Fruit fly (Drosophila melanogaster) whole organism, embryonic: ENCODE data around the gene Tpr2.

Source experiments
- BEAF-32 ChIP-seq: fragments of 200-800 bp; sonication (Bioruptor generic); optimal IDR thresholded peaks from 3 replicates; lab custom pipeline; 2017; ENCODE audit warnings: missing biosample characterization, missing genetic modification characterization, mild to moderate bottlenecking, moderate library complexity, missing genetic modification reagents
- CG10147 ChIP-seq: fragments of 200-800 bp; sonication (Bioruptor generic); optimal IDR thresholded peaks from 2 replicates; lab custom pipeline; 2019; ENCODE audit warnings: missing biosample characterization, mild to moderate bottlenecking, missing genetic modification characterization, moderate library complexity
- CG11560 ChIP-seq: fragments of 200-800 bp; sonication (Bioruptor generic); IDR thresholded peaks from 3 replicates; pipeline ENCODE4 v1.3.6; 2022; ENCODE audit warnings: missing biosample characterization, missing genetic modification characterization
- CG11696 ChIP-seq: fragments of 200-800 bp; sonication (Bioruptor generic); IDR thresholded peaks from 2 replicates; pipeline ENCODE4 v1.3.6; 2022; ENCODE audit warnings: missing biosample characterization, missing genetic modification characterization
- CG14965 ChIP-seq: fragments of 200-800 bp; sonication (Bioruptor generic); optimal IDR thresholded peaks from 2 replicates; lab custom pipeline; 2016; ENCODE audit warnings: missing biosample characterization, missing genetic modification characterization, borderline replicate concordance
- CG15011 ChIP-seq: fragments of 200-800 bp; sonication (Bioruptor generic); optimal IDR thresholded peaks from 3 replicates; lab custom pipeline; 2018; ENCODE audit warnings: missing biosample characterization, mild to moderate bottlenecking, missing genetic modification characterization
- CG15479 ChIP-seq: fragments of 200-800 bp; sonication (Bioruptor generic); optimal IDR thresholded peaks from 3 replicates; lab custom pipeline; 2019; ENCODE audit warnings: missing biosample characterization, mild to moderate bottlenecking, missing genetic modification characterization, moderate library complexity
- CG17359 ChIP-seq: fragments of 200-800 bp; sonication (Bioruptor generic); optimal IDR thresholded peaks from 3 replicates; lab custom pipeline; 2018; ENCODE audit warnings: missing biosample characterization, mild to moderate bottlenecking, missing genetic modification characterization, moderate library complexity
- CG18476 ChIP-seq: fragments of 200-800 bp; sonication (Bioruptor generic); optimal IDR thresholded peaks from 2 replicates; lab custom pipeline; 2016; ENCODE audit warnings: missing biosample characterization, mild to moderate bottlenecking, missing genetic modification characterization
- CG2120 ChIP-seq: fragments of 200-800 bp; sonication (Bioruptor generic); optimal IDR thresholded peaks from 3 replicates; lab custom pipeline; 2016; ENCODE audit warnings: missing biosample characterization, missing genetic modification characterization
- CG42726 ChIP-seq: fragments of 200-800 bp; sonication (Bioruptor generic); IDR thresholded peaks from 2 replicates; pipeline ENCODE4 v1.3.6; 2022; ENCODE audit warnings: missing biosample characterization, missing genetic modification characterization; ENCODE audit not compliant: partially characterized antibody
- CG6683 ChIP-seq: fragments of 200-800 bp; sonication (Bioruptor generic); optimal IDR thresholded peaks from 2 replicates; lab custom pipeline; 2017; ENCODE audit warnings: missing biosample characterization, mild to moderate bottlenecking, missing genetic modification characterization, missing genetic modification reagents
- CG6765 ChIP-seq: fragments of 200-800 bp; sonication (Bioruptor generic); optimal IDR thresholded peaks from 3 replicates; lab custom pipeline; 2017; ENCODE audit warnings: missing biosample characterization, mild to moderate bottlenecking, missing genetic modification characterization
- CG6813 ChIP-seq: fragments of 200-800 bp; sonication (Bioruptor generic); optimal IDR thresholded peaks from 2 replicates; lab custom pipeline; 2017; ENCODE audit warnings: missing biosample characterization, missing genetic modification characterization, mild to moderate bottlenecking, moderate library complexity, missing genetic modification reagents
- CG8089 ChIP-seq: fragments of 200-800 bp; sonication (Bioruptor generic); optimal IDR thresholded peaks from 3 replicates; lab custom pipeline; 2016; ENCODE audit warnings: missing biosample characterization, missing genetic modification characterization
- CG8290 ChIP-seq, 3 experiments: fragments of 200-800 bp; sonication (Bioruptor generic); optimal IDR thresholded peaks; 2 replicates each; lab custom pipeline; 2016 to 2019; ENCODE audit warnings: missing biosample characterization in 3 of 3, missing genetic modification characterization in 3 of 3, mild to moderate bottlenecking in 2 of 3, moderate library complexity in 1 of 3
- CG8388 ChIP-seq: fragments of 200-800 bp; sonication (Bioruptor generic); optimal IDR thresholded peaks from 2 replicates; lab custom pipeline; 2019; ENCODE audit warnings: missing biosample characterization, mild to moderate bottlenecking, missing genetic modification characterization, moderate library complexity
- CG8944 ChIP-seq: fragments of 200-800 bp; sonication (Bioruptor generic); optimal IDR thresholded peaks from 3 replicates; lab custom pipeline; 2016; ENCODE audit warnings: missing biosample characterization, missing genetic modification characterization
- Camta ChIP-seq: fragments of 200-800 bp; sonication (Bioruptor generic); optimal IDR thresholded peaks from 2 replicates; lab custom pipeline; 2016; ENCODE audit warnings: missing biosample characterization, missing genetic modification characterization
- Dip2 ChIP-seq: fragments of 200-800 bp; sonication (Bioruptor generic); IDR thresholded peaks from 2 replicates; pipeline ENCODE4 v1.3.6; 2022; ENCODE audit warnings: missing biosample characterization, missing genetic modification characterization
- Dip3 ChIP-seq: fragments of 200-800 bp; sonication (Bioruptor generic); optimal IDR thresholded peaks from 3 replicates; lab custom pipeline; 2016; ENCODE audit warnings: missing biosample characterization, missing genetic modification characterization
- Dll ChIP-seq: fragments of 200-800 bp; sonication (Bioruptor generic); IDR thresholded peaks from 4 replicates; pipeline ENCODE4 v1.3.6; 2022; ENCODE audit warnings: missing biosample characterization, missing genetic modification characterization; ENCODE audit not compliant: partially characterized antibody
- Elba2 ChIP-seq: fragments of 200-800 bp; sonication (Bioruptor generic); optimal IDR thresholded peaks from 3 replicates; lab custom pipeline; 2016; ENCODE audit warnings: missing biosample characterization, missing genetic modification characterization
- Mrtf ChIP-seq: fragments of 200-800 bp; sonication (Bioruptor generic); IDR thresholded peaks from 3 replicates; pipeline ENCODE4 v1.3.6; 2022; ENCODE audit warnings: missing biosample characterization, missing genetic modification characterization
- PHDP ChIP-seq: fragments of 200-800 bp; sonication (Bioruptor generic); optimal IDR thresholded peaks from 3 replicates; lab custom pipeline; 2018; ENCODE audit warnings: missing biosample characterization, mild to moderate bottlenecking, missing genetic modification characterization, moderate library complexity
- Poxn ChIP-seq: fragments of 200-800 bp; sonication (Bioruptor generic); IDR thresholded peaks from 2 replicates; pipeline ENCODE4 v1.3.6; 2022; ENCODE audit warnings: missing biosample characterization, missing genetic modification characterization
- Ravus ChIP-seq: fragments of 200-800 bp; sonication (Bioruptor generic); IDR thresholded peaks from 2 replicates; pipeline ENCODE4 v1.3.6; 2022; ENCODE audit warnings: missing biosample characterization, missing genetic modification characterization
- Sry-β ChIP-seq: fragments of 200-800 bp; sonication (Bioruptor generic); optimal IDR thresholded peaks from 2 replicates; lab custom pipeline; 2018; ENCODE audit warnings: missing biosample characterization, mild to moderate bottlenecking, missing genetic modification characterization, moderate library complexity
- Xbp1 ChIP-seq: fragments of 200-800 bp; sonication (Bioruptor generic); optimal IDR thresholded peaks from 3 replicates; lab custom pipeline; 2016; ENCODE audit warnings: missing biosample characterization, mild to moderate bottlenecking, missing genetic modification characterization
- ase ChIP-seq: fragments of 200-800 bp; sonication (Bioruptor generic); IDR thresholded peaks from 3 replicates; pipeline ENCODE4 v1.3.6; 2022; ENCODE audit warnings: missing biosample characterization, missing genetic modification characterization
- bcd ChIP-seq: fragments of 200-800 bp; sonication (Bioruptor generic); optimal IDR thresholded peaks from 2 replicates; lab custom pipeline; 2017; ENCODE audit warnings: missing biosample characterization, mild to moderate bottlenecking, missing genetic modification characterization
- br ChIP-seq: fragments of >200 bp; optimal IDR thresholded peaks from 2 replicates; lab custom pipeline; 2017
- chm ChIP-seq: fragments of 200-800 bp; sonication (Bioruptor generic); IDR thresholded peaks from 2 replicates; pipeline ENCODE4 v1.3.6; 2022; ENCODE audit warnings: missing biosample characterization, missing genetic modification characterization
- corto ChIP-seq: fragments of 200-800 bp; sonication (Bioruptor generic); optimal IDR thresholded peaks from 2 replicates; lab custom pipeline; 2016; ENCODE audit warnings: missing biosample characterization, mild to moderate bottlenecking, missing genetic modification characterization, moderate library complexity
- gce ChIP-seq: fragments of 200-800 bp; sonication (Bioruptor generic); IDR thresholded peaks from 3 replicates; pipeline ENCODE4 v1.3.6; 2022; ENCODE audit warnings: missing biosample characterization, missing genetic modification characterization
- grau ChIP-seq: fragments of 200-800 bp; optimal IDR thresholded peaks from 3 replicates; lab custom pipeline; 2019; ENCODE audit warnings: missing biosample characterization, mild to moderate bottlenecking, missing genetic modification characterization, moderate library complexity
- h ChIP-seq: fragments of >200 bp; optimal IDR thresholded peaks from 2 replicates; lab custom pipeline; 2017
- ham ChIP-seq: fragments of 200-800 bp; sonication (Bioruptor generic); IDR thresholded peaks from 2 replicates; pipeline ENCODE4 v1.3.6; 2022; ENCODE audit warnings: missing biosample characterization, missing genetic modification characterization
- hth ChIP-seq: fragments of >200 bp; optimal IDR thresholded peaks from 2 replicates; lab custom pipeline; 2017; ENCODE audit warnings: inconsistent platforms
- mirr ChIP-seq: fragments of 200-800 bp; sonication (Bioruptor generic); optimal IDR thresholded peaks from 3 replicates; lab custom pipeline; 2018; ENCODE audit warnings: missing biosample characterization, mild to moderate bottlenecking, missing genetic modification characterization
- oc ChIP-seq: fragments of 200-800 bp; sonication (Bioruptor generic); optimal IDR thresholded peaks from 2 replicates; lab custom pipeline; 2018; ENCODE audit warnings: missing biosample characterization, mild to moderate bottlenecking, missing genetic modification characterization, moderate library complexity
- onecut ChIP-seq: fragments of 200-800 bp; sonication (Bioruptor generic); IDR thresholded peaks from 2 replicates; pipeline ENCODE4 v1.3.6; 2022; ENCODE audit warnings: missing biosample characterization, missing genetic modification characterization
- otp ChIP-seq: fragments of 200-800 bp; sonication (Bioruptor generic); IDR thresholded peaks from 3 replicates; pipeline ENCODE4, ENCODE4 v1.3.6; 2022; ENCODE audit warnings: missing biosample characterization, missing genetic modification characterization
- pfk ChIP-seq: fragments of 200-800 bp; sonication (Bioruptor generic); optimal IDR thresholded peaks from 2 replicates; lab custom pipeline; 2018; ENCODE audit warnings: missing biosample characterization, mild to moderate bottlenecking, missing genetic modification characterization, moderate library complexity
- pita ChIP-seq: fragments of 200-800 bp; sonication (Bioruptor generic); optimal IDR thresholded peaks from 2 replicates; lab custom pipeline; 2017; ENCODE audit warnings: missing biosample characterization, mild to moderate bottlenecking, missing genetic modification characterization
- pros ChIP-seq: fragments of 200-800 bp; sonication (Bioruptor generic); optimal IDR thresholded peaks from 3 replicates; lab custom pipeline; 2019; ENCODE audit warnings: missing biosample characterization, mild to moderate bottlenecking, missing genetic modification characterization, moderate library complexity
- sens ChIP-seq: fragments of 200-800 bp; sonication (Bioruptor generic); peaks from one replicate; lab custom pipeline; 2016; ENCODE audit warnings: missing biosample characterization, missing genetic modification characterization
- sima ChIP-seq: fragments of 200-800 bp; sonication (Bioruptor generic); optimal IDR thresholded peaks from 2 replicates; lab custom pipeline; 2016; ENCODE audit warnings: missing biosample characterization, missing genetic modification characterization
- tio ChIP-seq: fragments of 200-800 bp; sonication (Bioruptor generic); optimal IDR thresholded peaks from 2 replicates; lab custom pipeline; 2017; ENCODE audit warnings: missing biosample characterization, missing genetic modification characterization, inconsistent platforms

The Tpr2 gene

DNA sequence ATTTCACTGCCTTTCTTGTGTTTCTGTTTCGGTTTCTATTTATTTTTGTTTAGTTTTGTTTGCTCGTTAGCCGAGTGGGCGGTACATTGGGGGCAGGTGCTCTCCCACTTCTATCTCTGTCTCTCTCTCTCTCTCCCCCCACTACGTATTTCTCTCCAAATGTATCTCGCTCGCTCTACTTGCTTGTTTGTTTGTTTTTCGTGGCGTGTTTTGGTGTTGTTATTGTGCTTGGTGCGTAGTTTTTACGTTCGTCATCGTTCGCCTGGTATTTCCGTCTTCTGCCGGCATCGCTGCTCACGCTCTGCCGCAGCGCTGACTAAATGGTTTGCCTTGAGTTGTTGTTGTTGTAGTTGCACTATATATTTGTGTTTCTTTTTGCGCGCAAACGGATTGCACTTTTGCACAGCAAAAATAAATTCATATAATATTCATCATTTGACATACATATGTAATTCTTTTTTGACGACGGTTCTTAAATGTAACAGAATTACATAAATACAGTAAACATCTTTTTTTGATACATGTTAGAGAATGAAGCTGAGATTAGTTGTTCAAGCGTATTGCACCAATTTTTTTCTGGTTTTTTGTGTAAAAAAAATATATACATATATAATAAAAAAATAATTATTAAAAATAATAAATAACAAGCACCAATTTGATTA, 43.0 kb downstream of the Tpr2 start (continued):
- TF ChIP-seq bcd, result peak; percentile 14
- no peak for TF ChIP-seq h (lab: Kevin White, UChicago)
- TF ChIP-seq pfk (GFP tag; lab: Kevin White, UChicago), result peak; percentile 21
- TF ChIP-seq CG8944 (GFP tag; lab: Kevin White, UChicago), result no peak
- no peak for TF ChIP-seq CG42726
- TF ChIP-seq ham (GFP tag; lab: Robert Waterston, UW), result no peak
- TF ChIP-seq Dip3, result no peak
- no peak for TF ChIP-seq Ravus (GFP tag; lab: Robert Waterston, UW)
- TF ChIP-seq CG15011 (GFP tag; lab: Kevin White, UChicago), result peak; percentile 5
- no peak for TF ChIP-seq Mrtf (GFP tag; lab: Robert Waterston, UW)
- no peak for TF ChIP-seq CG8290 (GFP tag; optimal IDR thresholded peaks at IDR 0.05; lab: Kevin White, UChicago)
- TF ChIP-seq CG8290 (tag; optimal IDR thresholded peaks at IDR 0.05; lab: Kevin White, UChicago), result peak in 1 of 2 experiments; percentile 54
- TF ChIP-seq CG8388 (GFP tag; lab: Kevin White, UChicago), result no peak
- TF ChIP-seq CG6683 (GFP tag; lab: Kevin White, UChicago), result peak; percentile 23
- TF ChIP-seq pros (GFP tag; lab: Kevin White, UChicago), result peak; percentile 20
- TF ChIP-seq grau (tag; lab: Kevin White, UChicago), result no peak

DNA sequence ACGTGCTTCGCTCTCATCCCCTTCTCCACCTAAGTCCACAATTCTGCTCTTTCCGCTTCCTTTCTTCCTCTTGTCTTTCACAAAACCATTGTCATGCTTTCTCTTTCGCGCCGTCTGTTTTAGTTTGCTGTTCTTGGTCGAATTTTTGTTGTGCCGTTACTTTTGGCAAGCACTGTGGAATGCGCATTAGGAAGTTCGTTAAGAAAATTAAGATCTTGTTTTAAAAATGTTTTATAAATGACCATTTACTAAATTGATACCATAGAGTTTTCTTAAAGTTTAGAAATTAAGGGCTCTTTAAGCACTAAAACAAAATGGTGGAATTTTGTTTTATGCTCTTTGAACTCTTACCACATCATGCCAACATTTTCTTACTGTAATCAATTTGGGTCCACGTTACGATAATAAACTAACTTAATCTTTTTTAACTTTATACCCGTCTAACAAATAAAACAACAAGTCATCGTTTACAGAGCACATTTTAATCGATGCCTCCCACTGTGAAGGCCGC, 43.8 kb downstream of the Tpr2 start:
- TF ChIP-seq tio (GFP tag; lab: Kevin White, UChicago), result peak; percentile 73
- TF ChIP-seq mirr (GFP tag; lab: Kevin White, UChicago), result no peak
- TF ChIP-seq BEAF-32 (GFP tag; lab: Kevin White, UChicago), result no peak
- TF ChIP-seq Camta (GFP tag; lab: Kevin White, UChicago), result peak; percentile 67
- TF ChIP-seq pita (GFP tag; lab: Kevin White, UChicago), result no peak
- TF ChIP-seq CG18476 (GFP tag; lab: Kevin White, UChicago), result peak; percentile 59
- TF ChIP-seq CG15479 (GFP tag; lab: Kevin White, UChicago), result no peak
- no peak for TF ChIP-seq CG11560 (tag; lab: Robert Waterston, UW)
- TF ChIP-seq br, result no peak
- peak; percentile 93 for TF ChIP-seq sens
- no peak for TF ChIP-seq oc
- no peak for TF ChIP-seq Dip2 (GFP tag; lab: Robert Waterston, UW)
- TF ChIP-seq chm, result 0 out of 2 replicates have a peak, but pooled peaks have one; percentile 30
- no peak for TF ChIP-seq Dll (GFP tag; lab: Robert Waterston, UW)
- TF ChIP-seq sima (GFP tag; lab: Kevin White, UChicago), result peak; percentile 53
- TF ChIP-seq PHDP (tag; lab: Kevin White, UChicago), result peak; percentile 76
- TF ChIP-seq CG6813 (GFP tag; lab: Kevin White, UChicago), result peak; percentile 33
- peak; percentile 76 for TF ChIP-seq CG17359
- peak; percentile 86 for TF ChIP-seq CG10147 (GFP tag; lab: Kevin White, UChicago)
- TF ChIP-seq CG8089 (GFP tag; lab: Kevin White, UChicago), result peak; percentile 56
- TF ChIP-seq Sry-β (GFP tag; lab: Kevin White, UChicago), result no peak
- TF ChIP-seq CG2120 (GFP tag; lab: Kevin White, UChicago), result peak; percentile 92
- TF ChIP-seq hth (lab: Kevin White, UChicago), result no peak
- no peak for TF ChIP-seq otp (GFP tag; lab: Robert Waterston, UW)
- no peak for TF ChIP-seq corto (GFP tag; lab: Kevin White, UChicago)
- no peak for TF ChIP-seq Poxn (GFP tag; lab: Robert Waterston, UW)
- TF ChIP-seq gce (GFP tag; lab: Robert Waterston, UW), result no peak
- no peak for TF ChIP-seq CG11696
- peak; percentile 8; the same call in 1 of the 2 replicates for TF ChIP-seq onecut
- TF ChIP-seq ase (GFP tag; lab: Robert Waterston, UW), result 0 out of 3 replicates have a peak, but pooled peaks have one; percentile 12
- TF ChIP-seq Xbp1 (GFP tag; lab: Kevin White, UChicago), result peak; percentile 70
- TF ChIP-seq Elba2, result no peak
- peak; percentile 30 for TF ChIP-seq CG6765 (GFP tag; lab: Kevin White, UChicago)
- no peak for TF ChIP-seq CG14965 (GFP tag; lab: Kevin White, UChicago)
